Worm (Caenorhabditis elegans): ENCODE data around the gene ZC190.4.

ce11 chrV:8681050-8681449, 15.2 kb downstream of the ZC190.4 start, which contains the start of gene ZC190.2:
- no peak for TF ChIP-seq lin-40 (tag; optimal IDR thresholded peaks at IDR 0.05)
- no peak for TF ChIP-seq lin-35 (GFP tag; optimal IDR thresholded peaks at IDR 0.05)
- no peak for TF ChIP-seq lsy-27 (tag; optimal IDR thresholded peaks at IDR 0.05; ENCODE audit: borderline replicate concordance, insufficient read depth)

Data from whole organism, young adult.